Worm (Caenorhabditis elegans) whole organism, L4 larva: ENCODE results near the gene Y53F4B.26.
A peak's percentile ranks its signal among the peaks of the same experiment; 100 is the strongest.

ENCODE experiments used
- D1046.2 ChIP-seq: fragments of 200-800 bp; sonication (Bioruptor generic); IDR thresholded peaks from 2 replicates; pipeline ENCODE4 v1.3.6; 2022; ENCODE audit warnings: missing genetic modification characterization, missing compliant biosample characterization
- F49E8.2 ChIP-seq: sonication (generic microtip); optimal IDR thresholded peaks from 2 replicates; lab custom pipeline; 2016; ENCODE audit warnings: missing compliant biosample characterization, mild to moderate bottlenecking, missing genetic modification characterization, borderline replicate concordance
- Y48G9A.11 ChIP-seq: fragments of 200-800 bp; sonication (Bioruptor generic); IDR thresholded peaks from 2 replicates; pipeline ENCODE4 v1.3.6; 2022; ENCODE audit warnings: missing genetic modification reagents, missing genetic modification characterization, missing compliant biosample characterization
- ZK337.2 ChIP-seq: fragments of 200-800 bp; sonication (Bioruptor generic); IDR thresholded peaks from 2 replicates; pipeline ENCODE4 v1.3.6; 2022; ENCODE audit warnings: missing genetic modification reagents, missing genetic modification characterization, missing compliant biosample characterization
- aha-1 ChIP-seq: fragments of 150-350 bp; peaks from one replicate; lab custom pipeline; 2014; ENCODE audit warnings: missing biosample characterization, missing genetic modification characterization
- ceh-28 ChIP-seq: fragments of 150-350 bp; optimal IDR thresholded peaks from 2 replicates; lab custom pipeline; 2014; ENCODE audit warnings: missing biosample characterization, missing genetic modification reagents, missing genetic modification characterization
- daf-16 ChIP-seq, 3 experiments: sonication (generic microtip); optimal IDR thresholded peaks; 2 replicates each; lab custom pipeline; 2016 to 2017; ENCODE audit warnings: missing genetic modification characterization in 3 of 3, missing genetic modification reagents in 3 of 3, mild to moderate bottlenecking in 2 of 3, missing compliant biosample characterization in 2 of 3, missing biosample characterization in 1 of 3, moderate library complexity in 1 of 3
- dmd-6 ChIP-seq: fragments of 200-800 bp; sonication (Bioruptor generic); IDR thresholded peaks from 2 replicates; pipeline ENCODE4 v1.3.6; 2022; ENCODE audit warnings: missing genetic modification reagents, missing genetic modification characterization, missing compliant biosample characterization
- dpl-1 ChIP-seq: fragments of 150-350 bp; optimal IDR thresholded peaks from 2 replicates; lab custom pipeline; 2014; ENCODE audit warnings: missing biosample characterization, missing genetic modification reagents, missing genetic modification characterization
- duxl-1 ChIP-seq: sonication (generic microtip); optimal IDR thresholded peaks from 2 replicates; lab custom pipeline; 2016; ENCODE audit warnings: mild to moderate bottlenecking, missing genetic modification characterization, moderate library complexity, missing compliant biosample characterization; ENCODE audit not compliant: poor library complexity
- dve-1 ChIP-seq: sonication (generic microtip); optimal IDR thresholded peaks from 2 replicates; lab custom pipeline; 2017; ENCODE audit warnings: antibody characterized with exemption, mild to moderate bottlenecking, missing genetic modification characterization, missing compliant biosample characterization; ENCODE audit not compliant: insufficient read depth
- egl-43 ChIP-seq: fragments of 200-800 bp; sonication (Bioruptor generic); IDR thresholded peaks from 2 replicates; pipeline ENCODE4 v1.3.6; 2022; ENCODE audit warnings: missing genetic modification reagents, missing genetic modification characterization, missing compliant biosample characterization
- fos-1 ChIP-seq: fragments of 150-350 bp; optimal IDR thresholded peaks from 2 replicates; lab custom pipeline; 2014; ENCODE audit warnings: missing biosample characterization, missing genetic modification characterization
- hlh-11 ChIP-seq: fragments of 200-800 bp; sonication (Bioruptor generic); optimal IDR thresholded peaks from 2 replicates; lab custom pipeline; 2018; ENCODE audit warnings: mild to moderate bottlenecking, missing genetic modification characterization, missing compliant biosample characterization
- hlh-30 ChIP-seq: sonication (generic microtip); optimal IDR thresholded peaks from 2 replicates; lab custom pipeline; 2017; ENCODE audit warnings: antibody characterized with exemption, mild to moderate bottlenecking, missing genetic modification characterization, missing compliant biosample characterization; ENCODE audit not compliant: insufficient read depth
- lin-1 ChIP-seq: fragments of 200-800 bp; sonication (Bioruptor generic); IDR thresholded peaks from 2 replicates; pipeline ENCODE4 v1.3.6; 2022; ENCODE audit warnings: missing genetic modification reagents, missing genetic modification characterization, missing compliant biosample characterization
- lsy-2 ChIP-seq, 2 experiments: fragments of 150-350 bp in 1 of 2; sonication (generic microtip) in 1 of 2; optimal IDR thresholded peaks; 2 replicates each; lab custom pipeline; 2014 to 2017; ENCODE audit warnings: missing biosample characterization in 2 of 2, missing genetic modification characterization in 2 of 2
- mes-2 ChIP-seq: sonication (generic microtip); optimal IDR thresholded peaks from 2 replicates; lab custom pipeline; 2016; ENCODE audit warnings: missing genotype, mild to moderate bottlenecking, missing genetic modification characterization, missing compliant biosample characterization; ENCODE audit not compliant: poor library complexity, severe bottlenecking
- mxl-2 ChIP-seq: fragments of 200-800 bp; sonication (Bioruptor generic); conservative IDR thresholded peaks from 2 replicates; pipeline ENCODE4 v1.3.6; 2022; ENCODE audit warnings: missing genetic modification reagents, missing genetic modification characterization, missing compliant biosample characterization
- mxl-3 ChIP-seq: fragments of 200-800 bp; sonication (Bioruptor generic); optimal IDR thresholded peaks from 2 replicates; lab custom pipeline; 2018; ENCODE audit warnings: mild to moderate bottlenecking, missing genetic modification characterization, missing compliant biosample characterization
- nhr-11 ChIP-seq: fragments of 150-350 bp; optimal IDR thresholded peaks from 2 replicates; lab custom pipeline; 2014; ENCODE audit warnings: missing biosample characterization, missing genetic modification characterization
- nhr-28 ChIP-seq: fragments of 150-350 bp; optimal IDR thresholded peaks from 2 replicates; lab custom pipeline; 2014; ENCODE audit warnings: missing biosample characterization, missing genetic modification characterization
- nhr-42 ChIP-seq: fragments of 200-800 bp; sonication (Bioruptor generic); IDR thresholded peaks from 2 replicates; pipeline ENCODE4 v1.3.6; 2022; ENCODE audit warnings: missing genetic modification characterization, missing compliant biosample characterization
- nhr-77 ChIP-seq: fragments of 150-350 bp; optimal IDR thresholded peaks from 2 replicates; lab custom pipeline; 2014; ENCODE audit warnings: missing biosample characterization, missing genetic modification characterization
- pqm-1 ChIP-seq: sonication (generic microtip); optimal IDR thresholded peaks from 2 replicates; lab custom pipeline; 2017; ENCODE audit warnings: missing biosample characterization, missing genetic modification characterization
- sdz-12 ChIP-seq: fragments of 200-800 bp; sonication (Bioruptor generic); optimal IDR thresholded peaks from 2 replicates; lab custom pipeline; 2018; ENCODE audit warnings: mild to moderate bottlenecking, missing genetic modification characterization, missing compliant biosample characterization
- snpc-1.2 ChIP-seq: fragments of 200-800 bp; sonication (Bioruptor generic); IDR thresholded peaks from 2 replicates; pipeline ENCODE4 v1.3.6; 2022; ENCODE audit warnings: missing genetic modification reagents, missing genetic modification characterization, missing compliant biosample characterization
- tra-1 ChIP-seq: fragments of 200-800 bp; sonication (Bioruptor generic); IDR thresholded peaks from 2 replicates; pipeline ENCODE4 v1.3.6; 2022; ENCODE audit warnings: missing genetic modification reagents, missing genetic modification characterization, missing compliant biosample characterization
- unc-62 ChIP-seq, 3 experiments: fragments of 150-350 bp in 1 of 3; sonication (generic microtip); optimal IDR thresholded peaks in 2 of 3; peaks in 1 of 3; 1 replicate in 1 of 3; 2 replicates in 2 of 3; lab custom pipeline; 2014 to 2017; ENCODE audit warnings: missing biosample characterization in 3 of 3, missing genetic modification characterization in 3 of 3, missing genetic modification reagents in 3 of 3, missing genotype in 1 of 3
- ztf-7 ChIP-seq: fragments of 150-350 bp; optimal IDR thresholded peaks from 2 replicates; lab custom pipeline; 2014; ENCODE audit warnings: missing biosample characterization, missing genetic modification characterization

The Y53F4B.26 gene

DNA sequence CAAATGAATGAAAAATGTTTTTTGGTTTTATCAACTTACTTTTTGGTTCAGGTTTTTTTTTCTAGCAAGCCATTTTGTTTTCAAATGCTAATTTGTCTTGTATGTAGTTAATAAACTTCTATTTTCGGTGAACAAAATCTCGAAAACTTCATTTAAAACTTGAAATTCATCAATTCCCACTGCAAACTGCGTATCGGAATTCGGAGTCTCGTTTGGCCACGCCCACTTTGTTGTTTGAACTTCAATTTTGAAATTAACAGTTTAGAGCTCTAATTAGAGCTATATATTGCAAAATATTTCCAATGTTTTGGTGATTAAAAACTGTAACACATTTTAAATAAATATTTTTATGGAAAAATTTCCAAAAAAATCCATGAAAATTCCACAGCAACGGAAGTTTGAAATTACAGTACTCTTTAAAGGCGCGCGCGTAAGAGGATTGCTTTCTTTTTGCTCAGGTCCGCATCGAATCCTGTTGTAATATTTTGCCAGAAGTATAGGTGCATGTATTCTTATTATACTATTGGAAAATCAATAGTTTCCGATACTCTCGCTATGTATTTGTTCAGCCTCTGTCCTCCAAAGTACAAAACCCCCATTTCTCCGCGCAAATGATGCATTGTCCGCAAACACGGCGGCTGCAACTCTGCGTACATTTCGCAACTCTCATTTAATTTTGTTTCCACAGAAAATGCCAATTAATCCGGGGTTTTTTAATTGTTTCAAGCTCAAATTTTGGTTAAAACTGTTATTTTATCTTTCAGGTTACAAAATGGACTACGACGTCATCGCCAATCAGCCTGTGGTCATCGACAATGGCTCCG, 21.0 kb downstream of the Y53F4B.26 start, which contains the start of gene arp-1 (continued):
- TF ChIP-seq nhr-42, result no peak
- TF ChIP-seq dpl-1 (GFP tag; lab: Kevin White, UChicago), result peak; percentile 57
- no peak for TF ChIP-seq tra-1 (GFP tag; lab: Robert Waterston, UW)
- no peak for TF ChIP-seq fos-1 (tag; lab: Kevin White, UChicago)
- TF ChIP-seq F49E8.2, result no peak

DNA sequence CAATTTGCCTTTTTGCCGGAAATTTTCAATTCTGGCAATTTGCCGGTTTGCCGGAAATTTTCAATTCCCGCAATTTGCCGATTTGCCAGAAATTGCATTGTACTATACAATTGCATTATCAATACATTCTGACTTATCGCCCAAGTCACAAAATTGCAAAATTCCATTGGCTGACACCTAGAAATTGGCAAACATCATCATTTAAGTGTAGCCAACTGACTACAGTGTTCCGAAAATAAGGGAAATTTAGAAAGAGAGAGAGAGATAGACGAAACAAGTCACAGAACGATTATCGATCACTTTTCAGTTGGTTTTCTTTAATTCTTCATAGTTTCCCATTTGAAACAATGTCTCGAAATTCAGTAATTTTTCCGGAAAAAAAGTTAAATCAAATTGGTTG, 29.4 kb downstream of the Y53F4B.26 start:
- TF ChIP-seq hlh-11 (peak; percentile 68), D1046.2 (GFP tag; lab: Robert Waterston, UW) (no peak), ztf-7 (tag; lab: Kevin White, UChicago) (no peak), dmd-6 (GFP tag; lab: Robert Waterston, UW) (peak; percentile 77), lsy-2 (tag; optimal IDR thresholded peaks at IDR 0.05; lab: Kevin White, UChicago) (peak in 1 of 2 experiments; percentile 27), mes-2 (tag; lab: Kevin White, UChicago) (peak; percentile 31), mxl-2 (GFP tag; lab: Robert Waterston, UW) (no peak), mxl-3 (peak; percentile 9), nhr-77 (peak; percentile 97), lin-1 (GFP tag; lab: Robert Waterston, UW) (0 out of 2 replicates have a peak, but pooled peaks have one; percentile 24), nhr-28 (tag; lab: Kevin White, UChicago) (peak; percentile 93), pqm-1 (peak; percentile 35), snpc-1.2 (GFP tag; lab: Robert Waterston, UW) (no peak), hlh-30 (peak; percentile 9), nhr-11 (peak; percentile 11), sdz-12 (GFP tag; lab: Kevin White, UChicago) (no peak), duxl-1 (tag; lab: Kevin White, UChicago) (no peak), daf-16 (GFP tag; optimal IDR thresholded peaks at IDR 0.05; lab: Kevin White, UChicago) (no peak), daf-16 (tag; optimal IDR thresholded peaks at IDR 0.05; lab: Kevin White, UChicago) (peak; percentile 84), nhr-42 (peak; percentile 66; the same call in 1 of the 2 replicates), dve-1 (tag; lab: Kevin White, UChicago) (peak; percentile 66), unc-62 (GFP tag; optimal IDR thresholded peaks at IDR 0.05 in 1 of 2; lab: Kevin White, UChicago) (peak in 1 of 2 experiments; percentile 19), unc-62 (tag; optimal IDR thresholded peaks at IDR 0.05; lab: Kevin White, UChicago) (no peak)

DNA sequence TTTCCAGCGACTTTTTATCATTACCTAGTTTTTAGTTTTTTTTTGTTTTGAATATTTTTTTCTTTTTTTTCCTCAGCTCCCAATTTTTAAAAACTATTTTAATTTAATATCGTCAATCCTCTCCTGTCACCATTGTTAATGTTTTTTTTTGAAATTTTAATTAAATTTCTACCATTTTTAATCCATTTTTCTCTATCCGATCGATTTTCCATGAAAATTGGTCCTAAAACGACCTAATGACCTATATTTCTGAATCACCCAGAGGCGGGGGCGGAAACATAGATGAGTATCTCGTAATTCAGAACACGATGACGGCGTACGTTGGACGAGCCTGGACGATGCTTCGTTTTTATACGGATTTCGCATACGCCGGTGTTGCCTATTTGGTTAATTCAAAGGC, 30.9 kb downstream of the Y53F4B.26 start, which contains the start of gene Y53F4B.39:
Y53F4B.39 (plus strand) TSS at position 301 of the 400 bp plus-strand sequence.
- TF ChIP-seq unc-62 (GFP tag; optimal IDR thresholded peaks at IDR 0.05 in 1 of 2; lab: Kevin White, UChicago), result peak in 1 of 2 experiments; percentile 26
- no peak for TF ChIP-seq unc-62 (tag; optimal IDR thresholded peaks at IDR 0.05; lab: Kevin White, UChicago)
- no peak for TF ChIP-seq D1046.2 (GFP tag; lab: Robert Waterston, UW)

DNA sequence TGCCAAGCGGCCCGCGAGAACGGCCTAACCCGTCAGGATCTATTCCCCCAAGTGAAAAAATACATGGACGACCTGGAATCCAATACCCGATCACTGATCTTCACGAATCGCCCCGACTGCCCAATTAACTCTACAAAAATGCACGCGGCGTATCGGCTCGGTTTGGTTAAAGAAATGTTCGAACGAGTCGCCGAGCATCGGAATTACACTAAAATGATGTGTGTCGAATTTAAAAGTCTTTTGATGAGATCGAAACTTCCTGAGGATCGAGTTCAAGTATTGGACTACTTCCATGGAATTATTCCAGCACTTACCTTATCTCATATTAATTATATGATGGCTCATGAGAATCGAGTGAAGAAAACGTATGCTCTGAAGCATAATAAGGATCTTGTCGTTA, 33.6 kb downstream of the Y53F4B.26 start:
- TF ChIP-seq egl-43 (GFP tag; lab: Robert Waterston, UW) (no peak), aha-1 (tag; lab: Kevin White, UChicago) (peak; percentile 93), ceh-28 (tag; lab: Kevin White, UChicago) (no peak), pqm-1 (no peak)
- TF ChIP-seq, all 104 proteins: peak for 1

DNA sequence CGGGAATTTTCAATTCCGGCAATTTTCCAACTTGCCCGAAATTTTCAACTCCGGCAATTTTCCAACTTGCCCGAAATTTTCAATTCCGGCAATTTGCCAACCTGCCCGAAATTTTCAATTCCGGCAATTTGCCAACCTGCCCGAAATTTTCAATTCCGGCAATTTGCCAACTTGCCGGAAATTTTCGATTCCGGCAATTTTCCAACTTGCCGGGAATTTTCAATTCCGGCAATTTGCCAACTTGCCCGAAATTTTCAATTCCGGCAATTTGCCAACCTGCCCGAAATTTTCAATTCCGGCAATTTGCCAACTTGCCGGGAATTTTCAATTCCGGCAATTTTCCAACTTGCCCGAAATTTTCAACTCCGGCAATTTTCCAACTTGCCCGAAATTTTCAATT, 44.5 kb downstream of the Y53F4B.26 start:
- peak; percentile 7; the same call in 1 of the 2 replicates for TF ChIP-seq ZK337.2
- peak; percentile 49; the same call in 1 of the 2 replicates for TF ChIP-seq egl-43 (GFP tag; lab: Robert Waterston, UW)
- TF ChIP-seq nhr-42, result 0 out of 2 replicates have a peak, but pooled peaks have one; percentile 56
- TF ChIP-seq Y48G9A.11, result 0 out of 2 replicates have a peak, but pooled peaks have one; percentile 10
